Worm (Caenorhabditis elegans): ENCODE measurements around the gene npp-18.

- TF ChIP-seq unc-39 (tag; optimal IDR thresholded peaks at IDR 0.05) (no peak), unc-62 (GFP tag; optimal IDR thresholded peaks at IDR 0.05) (no peak), elt-1 (tag; optimal IDR thresholded peaks at IDR 0.05) (no peak), R02D3.7 (tag; optimal IDR thresholded peaks at IDR 0.05) (no peak), nhr-11 (tag; optimal IDR thresholded peaks at IDR 0.05) (no peak)
Observed at ce11 chrIII:13347782-13348327, 51.2 kb downstream of the npp-18 start.

Data from whole organism, L2 larva.